Fruit fly (Drosophila melanogaster): ENCODE measurements around the gene Cp19.

DNA sequence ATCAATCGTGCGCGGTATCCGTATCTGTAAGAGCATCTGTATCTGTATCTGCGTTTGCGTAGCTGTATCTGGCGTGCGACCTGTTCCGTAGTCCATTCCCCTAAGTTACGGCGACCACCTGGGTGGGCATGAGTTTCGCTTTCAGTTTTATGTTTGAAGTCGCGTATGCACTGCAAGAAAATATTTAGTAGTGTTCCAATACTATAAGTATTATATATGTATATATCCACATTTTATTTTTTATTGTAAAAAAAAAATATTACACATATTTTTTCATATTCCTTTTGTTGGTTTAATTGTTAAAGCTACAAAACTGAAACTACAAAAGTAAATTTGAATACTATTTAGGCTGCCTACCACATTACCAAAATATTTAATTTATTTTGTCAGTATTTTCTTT is 16.8 kb upstream of the Cp19 start:
- no peak for TF ChIP-seq psq (optimal IDR thresholded peaks at IDR 0.05)
- no peak for TF ChIP-seq Dll (optimal IDR thresholded peaks at IDR 0.05)
- no peak for TF ChIP-seq CG8478 (optimal IDR thresholded peaks at IDR 0.05)

All from whole organism.